Fruit fly (Drosophila melanogaster): ENCODE measurements around the gene CG16711.

DNA sequence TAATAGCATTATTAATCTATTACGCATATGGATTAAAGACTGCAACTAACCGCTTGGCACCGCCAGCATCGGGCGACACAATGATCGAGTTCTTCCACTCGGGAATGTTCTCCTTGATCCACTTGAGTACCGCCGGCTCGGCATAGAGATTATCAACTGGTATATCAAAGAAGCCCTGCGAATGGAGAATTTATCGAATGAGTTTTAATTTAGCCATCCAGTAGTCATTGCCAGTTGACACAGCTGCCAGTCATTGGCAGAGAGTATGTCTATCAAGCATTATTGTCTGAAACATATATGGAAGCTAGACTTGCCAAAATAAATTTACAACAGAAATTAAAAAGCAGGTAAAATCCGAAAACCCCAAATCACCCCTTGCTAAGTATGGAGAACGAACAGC is 19.3 kb upstream of the CG16711 start, which contains the start of gene CG16719:
- TF ChIP-seq pan (optimal IDR thresholded peaks at IDR 0.05): no peak
- no peak for TF ChIP-seq usp (GFP tag; optimal IDR thresholded peaks at IDR 0.05)
- TF ChIP-seq psq (optimal IDR thresholded peaks at IDR 0.05): no peak

All from whole organism.